Worm (Caenorhabditis elegans): ENCODE data around the gene daf-12.

DNA sequence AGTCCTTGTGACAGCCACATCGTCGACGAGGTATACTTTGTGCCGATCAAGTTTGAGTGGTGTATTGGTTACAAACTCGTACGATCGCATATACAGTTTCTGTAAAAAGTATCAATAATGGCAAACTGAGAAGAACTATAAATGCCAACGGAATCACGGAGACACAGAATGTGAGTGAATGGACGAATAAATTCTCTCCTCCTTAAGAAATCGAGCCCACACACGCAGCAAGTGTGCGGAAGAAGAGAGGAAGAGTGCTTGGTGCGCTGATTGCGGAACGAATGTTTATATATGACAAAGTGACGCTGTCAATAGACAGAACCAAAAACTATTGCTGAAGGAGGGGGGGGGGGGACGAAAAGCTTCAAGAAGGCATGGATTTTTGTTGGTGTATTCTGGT is 76.1 kb downstream of the daf-12 start, which contains the start of gene rhgf-1:
- TF ChIP-seq nhr-90 (tag; optimal IDR thresholded peaks at IDR 0.05) (no peak), nhr-120 (GFP tag; IDR thresholded peaks at IDR 0.05) (no peak), D2030.7 (GFP tag; IDR thresholded peaks at IDR 0.05) (no peak), efl-1 (GFP tag; optimal IDR thresholded peaks at IDR 0.05) (no peak), F57A8.1 (GFP tag; optimal IDR thresholded peaks at IDR 0.05) (no peak), ztf-28 (GFP tag; IDR thresholded peaks at IDR 0.05) (no peak), somi-1 (GFP tag; optimal IDR thresholded peaks at IDR 0.05) (no peak), chd-7 (tag; optimal IDR thresholded peaks at IDR 0.05) (no peak)
